Worm (Caenorhabditis elegans): Measurements from ENCODE around the gene Y69E1A.8.

Y69E1A.8 gene

ce11 chrIV:11008255-11008654 is 41.9 kb downstream of the Y69E1A.8 start:
- peak; percentile 54 for TF ChIP-seq blmp-1 (tag; optimal IDR thresholded peaks at IDR 0.05)
- TF ChIP-seq bed-3 (GFP tag; optimal IDR thresholded peaks at IDR 0.05): no peak
- no peak for TF ChIP-seq elt-3 (tag; optimal IDR thresholded peaks at IDR 0.05)
- no peak for TF ChIP-seq tbx-8 (GFP tag; optimal IDR thresholded peaks at IDR 0.05)
- peak; percentile 31 for TF ChIP-seq pha-4 (tag; optimal IDR thresholded peaks at IDR 0.05)

ce11 chrIV:11008996-11009395 is 42.6 kb downstream of the Y69E1A.8 start, which contains the start of gene F13H10.6:
TSS of gene F13H10.6 (plus strand) at chrIV:11009296.
- TF ChIP-seq ceh-39 (tag; optimal IDR thresholded peaks at IDR 0.05) (no peak), mab-5 (tag; optimal IDR thresholded peaks at IDR 0.05) (no peak), lin-32 (GFP tag; optimal IDR thresholded peaks at IDR 0.05) (no peak), M03D4.4 (tag; optimal IDR thresholded peaks at IDR 0.05) (no peak), mls-2 (tag; optimal IDR thresholded peaks at IDR 0.05) (no peak), unc-39 (tag; optimal IDR thresholded peaks at IDR 0.05) (no peak)

DNA sequence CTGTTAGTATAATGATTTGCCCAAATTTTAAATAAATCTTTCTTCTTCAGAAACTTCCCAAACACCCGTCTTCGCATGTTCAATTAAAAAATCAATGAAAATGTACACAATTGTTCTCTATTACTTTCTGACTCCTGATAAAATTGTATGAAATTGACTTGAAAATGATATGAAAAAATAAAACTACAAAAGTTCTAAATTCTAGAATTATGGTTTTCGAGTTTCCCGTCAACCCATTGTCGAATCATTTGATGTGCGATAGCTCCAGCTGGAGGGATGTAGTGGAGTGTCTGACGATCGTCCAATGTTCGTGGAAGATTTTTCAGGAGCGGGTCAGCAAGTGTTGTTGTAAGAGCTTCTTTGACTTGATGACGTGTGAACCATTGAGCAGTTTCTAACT is 43.5 kb downstream of the Y69E1A.8 start:
- TF ChIP-seq lin-13 (tag; optimal IDR thresholded peaks at IDR 0.05) (no peak), bed-3 (GFP tag; optimal IDR thresholded peaks at IDR 0.05) (no peak), pha-4 (tag; optimal IDR thresholded peaks at IDR 0.05) (no peak), lsy-2 (tag; optimal IDR thresholded peaks at IDR 0.05) (no peak), nhr-237 (tag; optimal IDR thresholded peaks at IDR 0.05) (no peak), mls-2 (tag; optimal IDR thresholded peaks at IDR 0.05) (no peak)

DNA sequence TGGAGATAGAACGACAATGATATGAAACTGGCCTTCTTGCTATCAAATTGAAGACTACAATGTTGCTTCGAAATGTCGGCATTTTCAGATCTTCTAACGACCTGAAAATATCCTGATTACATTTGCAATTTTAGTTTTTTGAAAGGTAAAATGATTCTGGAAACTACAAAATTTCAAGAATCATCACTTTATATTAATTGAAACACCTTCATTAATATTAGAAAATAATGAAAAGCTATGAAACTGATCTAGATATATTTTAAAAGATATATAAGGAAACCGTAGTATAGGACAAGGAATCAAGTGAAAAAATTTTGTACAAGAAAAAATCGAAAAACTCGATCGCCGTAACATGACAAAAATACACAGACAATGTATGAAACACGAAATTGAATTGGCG is 45.5 kb downstream of the Y69E1A.8 start, which contains the start of gene ndx-9:
Gene ndx-9 (minus strand): TSS at position 101 of the 400 bp plus-strand sequence.
- TF ChIP-seq elt-1 (tag; optimal IDR thresholded peaks at IDR 0.05; ENCODE audit: borderline replicate concordance, insufficient read depth) (no peak), elt-3 (tag; optimal IDR thresholded peaks at IDR 0.05) (no peak), mep-1 (tag; optimal IDR thresholded peaks at IDR 0.05) (no peak), flh-1 (GFP tag; optimal IDR thresholded peaks at IDR 0.05) (no peak)

DNA sequence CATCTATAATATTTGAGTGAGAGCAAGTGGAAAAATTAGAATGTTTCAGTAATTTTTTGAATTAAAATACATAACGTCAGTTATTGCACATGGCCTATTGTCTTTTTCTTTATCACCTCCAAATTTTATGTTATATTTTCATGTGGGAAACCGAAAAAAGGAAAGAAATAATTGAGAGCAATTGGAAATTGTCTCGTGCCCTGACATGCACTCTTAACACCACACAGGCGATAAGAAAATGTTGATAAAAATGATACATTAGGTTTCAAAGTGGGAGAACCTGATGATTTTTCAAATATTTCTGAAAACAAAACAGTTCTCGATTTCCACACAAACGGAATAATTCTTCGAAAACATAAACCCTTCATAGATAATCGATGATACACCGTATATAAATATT is 49.5 kb downstream of the Y69E1A.8 start, which contains the start of gene F13H10.3:
Gene F13H10.3 (minus strand): TSS at position 73 of the 400 bp plus-strand sequence.
- TF ChIP-seq nhr-2 (tag; optimal IDR thresholded peaks at IDR 0.05): no peak
- no peak for TF ChIP-seq elt-1 (tag; optimal IDR thresholded peaks at IDR 0.05; ENCODE audit: borderline replicate concordance, insufficient read depth)
- TF ChIP-seq mab-5 (tag; optimal IDR thresholded peaks at IDR 0.05): no peak
- no peak for TF ChIP-seq tbx-8 (GFP tag; optimal IDR thresholded peaks at IDR 0.05)
- no peak for TF ChIP-seq M03D4.4 (tag; optimal IDR thresholded peaks at IDR 0.05)
- TF ChIP-seq bed-3 (GFP tag; optimal IDR thresholded peaks at IDR 0.05): no peak
- no peak for TF ChIP-seq ztf-11 (tag; optimal IDR thresholded peaks at IDR 0.05)
- no peak for TF ChIP-seq nhr-237 (tag; optimal IDR thresholded peaks at IDR 0.05)
- TF ChIP-seq unc-62 (GFP tag; optimal IDR thresholded peaks at IDR 0.05): no peak
